Worm (Caenorhabditis elegans) whole organism, L3 larva: Measurements from ENCODE around the gene ops-1.

Source experiments
- aly-2 ChIP-seq: fragments of 150-350 bp; optimal IDR thresholded peaks from 2 replicates; lab custom pipeline; 2014; ENCODE audit warnings: missing biosample characterization, missing genetic modification characterization
- hmg-11 ChIP-seq: sonication (generic microtip); optimal IDR thresholded peaks from 2 replicates; lab custom pipeline; 2016; ENCODE audit warnings: missing genetic modification characterization, missing compliant biosample characterization
- lsy-12 ChIP-seq: sonication (generic microtip); optimal IDR thresholded peaks from 2 replicates; lab custom pipeline; 2016; ENCODE audit warnings: mild to moderate bottlenecking, missing genetic modification characterization, missing compliant biosample characterization
- nhr-237 ChIP-seq: fragments of 150-350 bp; optimal IDR thresholded peaks from 2 replicates; lab custom pipeline; 2014; ENCODE audit warnings: missing biosample characterization, missing genetic modification characterization
- nhr-77 ChIP-seq: fragments of 150-350 bp; optimal IDR thresholded peaks from 2 replicates; lab custom pipeline; 2014; ENCODE audit warnings: missing biosample characterization, missing genetic modification characterization
- skn-1 ChIP-seq: fragments of 150-350 bp; optimal IDR thresholded peaks from 2 replicates; lab custom pipeline; 2014; ENCODE audit warnings: missing biosample characterization, missing genetic modification characterization

DNA sequence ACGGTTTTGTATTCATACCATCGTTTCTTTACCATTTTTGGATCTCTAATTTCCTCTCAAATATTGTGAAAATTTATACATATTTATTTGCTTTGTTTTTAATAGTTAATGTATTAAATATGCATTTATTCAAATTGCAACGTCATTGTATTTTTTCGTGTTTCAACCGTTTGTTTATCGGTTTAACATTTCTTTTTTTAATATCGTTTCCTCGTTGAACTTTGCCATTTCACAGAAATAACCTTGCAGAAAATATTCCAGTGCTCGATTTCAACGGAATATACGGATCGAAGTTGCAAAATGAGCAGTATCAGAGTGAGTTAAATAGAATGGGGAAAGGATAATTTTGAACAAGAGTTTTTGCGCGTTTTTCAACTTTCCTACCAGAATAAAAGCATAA, 45.2 kb upstream of the ops-1 start, which contains the start of gene seu-1:
- TF ChIP-seq nhr-237 (tag; lab: Kevin White, UChicago) (no peak), aly-2 (no peak), lsy-12 (tag; lab: Kevin White, UChicago) (no peak), nhr-77 (tag; lab: Kevin White, UChicago) (no peak), skn-1 (tag; lab: Kevin White, UChicago) (no peak), hmg-11 (tag; lab: Kevin White, UChicago) (no peak)
